Worm (Caenorhabditis elegans) whole organism, young adult: ENCODE measurements around the gene his-59.
A peak's percentile ranks its signal among the peaks of the same experiment; 100 is the strongest.

Source experiments
- B0035.1 ChIP-seq: sonication (generic microtip); optimal IDR thresholded peaks from 2 replicates; lab custom pipeline; 2016; ENCODE audit warnings: missing genetic modification characterization, mild to moderate bottlenecking, missing compliant biosample characterization, missing genotype, missing genetic modification reagents
- C17E4.6 ChIP-seq: fragments of 200-800 bp; sonication (Bioruptor generic); IDR thresholded peaks from 2 replicates; pipeline ENCODE4 v1.3.6; 2022; ENCODE audit warnings: missing genetic modification reagents, missing genetic modification characterization, missing compliant biosample characterization
- D2030.7 ChIP-seq: fragments of 200-800 bp; sonication (Bioruptor generic); IDR thresholded peaks from 2 replicates; pipeline ENCODE4 v1.3.6; 2022; ENCODE audit warnings: missing genetic modification reagents, missing genetic modification characterization, missing compliant biosample characterization
- F10E7.11 ChIP-seq: sonication (generic microtip); optimal IDR thresholded peaks from 2 replicates; lab custom pipeline; 2017; ENCODE audit warnings: mild to moderate bottlenecking, missing genetic modification characterization, moderate library complexity, missing compliant biosample characterization
- F33H1.4 ChIP-seq: fragments of 200-800 bp; sonication (Bioruptor generic); IDR thresholded peaks from 2 replicates; pipeline ENCODE4 v1.3.6; 2022; ENCODE audit warnings: missing genetic modification reagents, missing genetic modification characterization, missing compliant biosample characterization
- F55B11.4 ChIP-seq: sonication (generic microtip); optimal IDR thresholded peaks from 2 replicates; lab custom pipeline; 2016; ENCODE audit warnings: missing compliant biosample characterization, missing genetic modification characterization, borderline replicate concordance; ENCODE audit not compliant: insufficient read depth
- T07F8.4 ChIP-seq: sonication (generic microtip); optimal IDR thresholded peaks from 2 replicates; lab custom pipeline; 2016; ENCODE audit warnings: mild to moderate bottlenecking, missing genetic modification characterization, moderate library complexity, missing compliant biosample characterization
- T26A5.8 ChIP-seq: sonication (generic microtip); optimal IDR thresholded peaks from 2 replicates; lab custom pipeline; 2016; ENCODE audit warnings: missing genetic modification characterization, missing compliant biosample characterization
- Y53G8AR.9 ChIP-seq: fragments of 200-800 bp; sonication (Bioruptor generic); conservative IDR thresholded peaks from 2 replicates; pipeline ENCODE4 v1.3.6; 2022; ENCODE audit warnings: missing genetic modification reagents, missing genetic modification characterization, missing compliant biosample characterization
- Y56A3A.18 ChIP-seq: fragments of 200-800 bp; sonication (Bioruptor generic); IDR thresholded peaks from 2 replicates; pipeline ENCODE4 v1.3.6; 2022; ENCODE audit warnings: missing genetic modification reagents, missing genetic modification characterization, missing compliant biosample characterization
- Y95B8A.8 ChIP-seq: fragments of 200-800 bp; sonication (Bioruptor generic); IDR thresholded peaks from 2 replicates; pipeline ENCODE4 v1.3.6; 2022; ENCODE audit warnings: missing genetic modification reagents, missing genetic modification characterization, missing compliant biosample characterization
- ama-1 ChIP-seq, 3 experiments: fragments of 150-350 bp in 1 of 3; sonication (generic microtip) in 2 of 3; optimal IDR thresholded peaks; 2 replicates each; lab custom pipeline; 2014 to 2018; ENCODE audit warnings: missing biosample characterization in 2 of 3, missing genetic modification characterization in 2 of 3, missing genetic modification reagents in 2 of 3
- attf-5 ChIP-seq: fragments of 200-800 bp; sonication (Bioruptor generic); optimal IDR thresholded peaks from 2 replicates; lab custom pipeline; 2018; ENCODE audit warnings: mild to moderate bottlenecking, missing genetic modification characterization, missing compliant biosample characterization
- attf-6 ChIP-seq: fragments of 200-800 bp; sonication (Bioruptor generic); IDR thresholded peaks from 2 replicates; pipeline ENCODE4 v1.3.6; 2022; ENCODE audit warnings: missing genetic modification reagents, missing genetic modification characterization, missing compliant biosample characterization
- bed-2 ChIP-seq: fragments of 200-800 bp; sonication (Bioruptor generic); IDR thresholded peaks from 2 replicates; pipeline ENCODE4 v1.3.6; 2022; ENCODE audit warnings: missing genetic modification reagents, missing genetic modification characterization, missing compliant biosample characterization
- ccch-3 ChIP-seq: fragments of 200-800 bp; sonication (Bioruptor generic); optimal IDR thresholded peaks from 2 replicates; lab custom pipeline; 2018; ENCODE audit warnings: mild to moderate bottlenecking, missing genetic modification characterization, missing compliant biosample characterization
- cebp-1 ChIP-seq, 2 experiments: fragments of 200-800 bp in 1 of 2; sonication (Bioruptor generic) in 1 of 2; sonication (generic microtip) in 1 of 2; IDR thresholded peaks in 1 of 2; optimal IDR thresholded peaks in 1 of 2; 2 replicates each; pipeline versions ENCODE4 v1.3.6 to Lab custom; 2017 to 2022; ENCODE audit warnings: missing compliant biosample characterization in 2 of 2, missing genetic modification characterization in 2 of 2, mild to moderate bottlenecking in 1 of 2, missing genetic modification reagents in 1 of 2, moderate library complexity in 1 of 2
- cebp-2 ChIP-seq: fragments of 200-800 bp; sonication (Bioruptor generic); IDR thresholded peaks from 2 replicates; pipeline ENCODE4 v1.3.6; 2022; ENCODE audit warnings: missing genetic modification characterization, missing compliant biosample characterization
- ceh-27 ChIP-seq: fragments of 200-800 bp; sonication (Bioruptor generic); optimal IDR thresholded peaks from 2 replicates; lab custom pipeline; 2018; ENCODE audit warnings: mild to moderate bottlenecking, missing genetic modification characterization, moderate library complexity, missing compliant biosample characterization
- dox-1 ChIP-seq: fragments of 200-800 bp; sonication (Bioruptor generic); IDR thresholded peaks from 2 replicates; pipeline ENCODE4 v1.3.6; 2022; ENCODE audit warnings: missing genetic modification reagents, missing genetic modification characterization, missing compliant biosample characterization
- efl-1 ChIP-seq: fragments of 150-350 bp; optimal IDR thresholded peaks from 2 replicates; lab custom pipeline; 2014; ENCODE audit warnings: missing biosample characterization, missing genetic modification reagents, missing genetic modification characterization
- egl-18 ChIP-seq: fragments of 200-800 bp; sonication (Bioruptor generic); IDR thresholded peaks from 2 replicates; pipeline ENCODE4 v1.3.6; 2022; ENCODE audit warnings: missing genetic modification reagents, missing genetic modification characterization, missing compliant biosample characterization
- hlh-12 ChIP-seq: sonication (generic microtip); optimal IDR thresholded peaks from 2 replicates; lab custom pipeline; 2016; ENCODE audit warnings: missing genetic modification characterization, missing compliant biosample characterization
- hmg-20 ChIP-seq: fragments of 200-800 bp; sonication (Bioruptor generic); IDR thresholded peaks from 2 replicates; pipeline ENCODE4 v1.3.6; 2022; ENCODE audit warnings: missing genetic modification reagents, missing genetic modification characterization, missing compliant biosample characterization
- hrde-1 ChIP-seq: sonication (generic microtip); optimal IDR thresholded peaks from 2 replicates; lab custom pipeline; 2016; ENCODE audit warnings: missing genetic modification characterization, mild to moderate bottlenecking, missing compliant biosample characterization, moderate library complexity, missing genotype, missing genetic modification reagents, borderline replicate concordance
- hsf-1 ChIP-seq: fragments of 200-800 bp; sonication (Bioruptor generic); IDR thresholded peaks from 2 replicates; pipeline ENCODE4 v1.3.6; 2022; ENCODE audit warnings: missing genetic modification reagents, missing genetic modification characterization, missing compliant biosample characterization
- let-607 ChIP-seq, 2 experiments: fragments of 200-800 bp in 1 of 2; sonication (Bioruptor generic) in 1 of 2; sonication (generic microtip) in 1 of 2; optimal IDR thresholded peaks; 2 replicates each; lab custom pipeline; 2016 to 2018; ENCODE audit warnings: mild to moderate bottlenecking in 2 of 2, missing compliant biosample characterization in 2 of 2, missing genetic modification characterization in 2 of 2, moderate library complexity in 2 of 2, missing genotype in 1 of 2
- lin-26 ChIP-seq: fragments of 200-800 bp; sonication (Bioruptor generic); IDR thresholded peaks from 2 replicates; pipeline ENCODE4 v1.3.6; 2022; ENCODE audit warnings: missing genetic modification reagents, missing genetic modification characterization, missing compliant biosample characterization
- lin-54 ChIP-seq: fragments of 200-800 bp; sonication (Bioruptor generic); optimal IDR thresholded peaks from 2 replicates; lab custom pipeline; 2018; ENCODE audit warnings: mild to moderate bottlenecking, missing genetic modification characterization, missing compliant biosample characterization
- lir-1 ChIP-seq: fragments of 200-800 bp; sonication (Bioruptor generic); conservative IDR thresholded peaks from 2 replicates; pipeline ENCODE4 v1.3.6; 2022; ENCODE audit warnings: missing genetic modification reagents, missing genetic modification characterization, missing compliant biosample characterization
- mel-28 ChIP-seq: sonication (generic microtip); optimal IDR thresholded peaks from 2 replicates; lab custom pipeline; 2016; ENCODE audit warnings: borderline replicate concordance, mild to moderate bottlenecking, missing genetic modification characterization, missing compliant biosample characterization
- mes-4 ChIP-seq: sonication (generic microtip); optimal IDR thresholded peaks from 2 replicates; lab custom pipeline; 2016; ENCODE audit warnings: missing genotype, missing genetic modification characterization, missing compliant biosample characterization
- nfya-1 ChIP-seq: sonication (generic microtip); optimal IDR thresholded peaks from 2 replicates; lab custom pipeline; 2017; ENCODE audit warnings: antibody characterized with exemption, missing compliant biosample characterization, missing genetic modification characterization, borderline replicate concordance; ENCODE audit not compliant: insufficient read depth
- nfyb-1 ChIP-seq: fragments of 200-800 bp; sonication (Bioruptor generic); IDR thresholded peaks from 2 replicates; pipeline ENCODE4 v1.3.6; 2022; ENCODE audit warnings: missing genetic modification reagents, missing genetic modification characterization, missing compliant biosample characterization
- nhr-120 ChIP-seq: fragments of 200-800 bp; sonication (Bioruptor generic); IDR thresholded peaks from 2 replicates; pipeline ENCODE4 v1.3.6; 2022; ENCODE audit warnings: missing genetic modification characterization, missing compliant biosample characterization
- nhr-27 ChIP-seq: fragments of 200-800 bp; sonication (Bioruptor generic); optimal IDR thresholded peaks from 2 replicates; lab custom pipeline; 2018; ENCODE audit warnings: mild to moderate bottlenecking, missing genetic modification characterization, moderate library complexity, missing compliant biosample characterization
- rcor-1 ChIP-seq: fragments of 200-800 bp; sonication (Bioruptor generic); IDR thresholded peaks from 2 replicates; pipeline ENCODE4 v1.3.6; 2022; ENCODE audit warnings: missing genetic modification reagents, missing genetic modification characterization, missing compliant biosample characterization
- rec-8 ChIP-seq, 2 experiments: sonication (generic microtip); optimal IDR thresholded peaks; 2 replicates each; lab custom pipeline; 2016; ENCODE audit warnings: mild to moderate bottlenecking in 2 of 2, missing genetic modification characterization in 2 of 2, missing genetic modification reagents in 2 of 2, missing genotype in 2 of 2, missing biosample characterization in 1 of 2, missing compliant biosample characterization in 1 of 2, moderate library complexity in 1 of 2
- sdz-38 ChIP-seq: sonication (generic microtip); optimal IDR thresholded peaks from 2 replicates; lab custom pipeline; 2016; ENCODE audit warnings: missing genotype, missing genetic modification characterization, missing compliant biosample characterization
- sea-2 ChIP-seq: fragments of 200-800 bp; sonication (Bioruptor generic); IDR thresholded peaks from 2 replicates; pipeline ENCODE4 v1.3.6; 2022; ENCODE audit warnings: missing genetic modification characterization, missing compliant biosample characterization
- snpc-3.4 ChIP-seq: sonication (generic microtip); optimal IDR thresholded peaks from 2 replicates; lab custom pipeline; 2017; ENCODE audit warnings: missing genetic modification characterization, mild to moderate bottlenecking, missing compliant biosample characterization, antibody characterized with exemption, moderate library complexity, missing genotype, missing genetic modification reagents
- unc-130 ChIP-seq: sonication (generic microtip); optimal IDR thresholded peaks from 2 replicates; lab custom pipeline; 2016; ENCODE audit warnings: missing genetic modification reagents, missing genetic modification characterization, missing compliant biosample characterization
- xnd-1 ChIP-seq: sonication (generic microtip); optimal IDR thresholded peaks from 2 replicates; lab custom pipeline; 2016; ENCODE audit warnings: missing genotype, missing genetic modification reagents, missing genetic modification characterization, missing compliant biosample characterization
- ztf-25 ChIP-seq: fragments of 200-800 bp; sonication (Bioruptor generic); IDR thresholded peaks from 2 replicates; pipeline ENCODE4 v1.3.6; 2022; ENCODE audit warnings: missing genetic modification reagents, missing genetic modification characterization, missing compliant biosample characterization

Gene his-59

ce11 chrIV:7487554-7488456, at the start of gene his-59, which contains the start of gene his-60 (continued):
- TF ChIP-seq ceh-27 (GFP tag; lab: Kevin White, UChicago), result peak; percentile 13
- no peak for TF ChIP-seq hmg-20
- no peak for TF ChIP-seq efl-1 (GFP tag; lab: Kevin White, UChicago)
- peak; percentile 82 for TF ChIP-seq Y95B8A.8
- peak in 1 of 2 experiments; percentile 77 for TF ChIP-seq rec-8 (tag; optimal IDR thresholded peaks at IDR 0.05; lab: Kevin White, UChicago)
- TF ChIP-seq mel-28 (tag; lab: Kevin White, UChicago), result no peak
- peak; percentile 9 for TF ChIP-seq attf-5 (GFP tag; lab: Kevin White, UChicago)
- TF ChIP-seq Y56A3A.18 (GFP tag; lab: Robert Waterston, UW), result no peak
- peak; percentile 85 for TF ChIP-seq Y53G8AR.9 (GFP tag; lab: Robert Waterston, UW)
- no peak for TF ChIP-seq nhr-120 (GFP tag; lab: Robert Waterston, UW)
- no peak for TF ChIP-seq B0035.1 (tag; lab: Kevin White, UChicago)
- TF ChIP-seq nfya-1 (tag; lab: Kevin White, UChicago), result no peak
- TF ChIP-seq ama-1 (optimal IDR thresholded peaks at IDR 0.05; lab: Kevin White, UChicago), result no peak
- peak in 1 of 2 experiments; percentile 83 for TF ChIP-seq ama-1 (GFP tag; optimal IDR thresholded peaks at IDR 0.05; lab: Kevin White, UChicago)
- peak; percentile 48 for TF ChIP-seq mes-4 (tag; lab: Kevin White, UChicago)
- no peak for TF ChIP-seq nhr-27 (tag; lab: Kevin White, UChicago)
- TF ChIP-seq xnd-1 (tag; lab: Kevin White, UChicago), result peak; percentile 20
- TF ChIP-seq unc-130 (GFP tag; lab: Kevin White, UChicago), result peak; percentile 7
- TF ChIP-seq let-607 (tag; optimal IDR thresholded peaks at IDR 0.05; lab: Kevin White, UChicago), result no peak
- peak; percentile 44 for TF ChIP-seq lin-54
- TF ChIP-seq attf-6 (GFP tag; lab: Robert Waterston, UW), result peak; percentile 81
- TF ChIP-seq T26A5.8 (tag; lab: Kevin White, UChicago), result no peak
- no peak for TF ChIP-seq egl-18 (GFP tag; lab: Robert Waterston, UW)
- no peak for TF ChIP-seq ccch-3 (GFP tag; lab: Kevin White, UChicago)
- TF ChIP-seq hrde-1 (tag; lab: Kevin White, UChicago), result peak; percentile 97
- TF ChIP-seq rcor-1 (GFP tag; lab: Robert Waterston, UW), result no peak; the same call in 1 of the 2 replicates
- TF ChIP-seq bed-2 (GFP tag; lab: Robert Waterston, UW), result no peak
- peak; percentile 31 for TF ChIP-seq T07F8.4
- TF ChIP-seq nfyb-1 (GFP tag; lab: Robert Waterston, UW), result no peak
- no peak for TF ChIP-seq F10E7.11 (tag; lab: Kevin White, UChicago)
- no peak for TF ChIP-seq cebp-1 (GFP tag; IDR thresholded peaks at IDR 0.05; lab: Robert Waterston, UW)
- peak; percentile 55 for TF ChIP-seq cebp-1 (tag; optimal IDR thresholded peaks at IDR 0.05; lab: Kevin White, UChicago)
- 0 out of 2 replicates have a peak, but pooled peaks have one; percentile 18 for TF ChIP-seq C17E4.6 (GFP tag; lab: Robert Waterston, UW)
- TF ChIP-seq F33H1.4, result 0 out of 2 replicates have a peak, but pooled peaks have one; percentile 24
- TF ChIP-seq lin-26 (GFP tag; lab: Robert Waterston, UW), result peak; percentile 95
- peak; percentile 28; the same call in 1 of the 2 replicates for TF ChIP-seq ztf-25 (GFP tag; lab: Robert Waterston, UW)
- TF ChIP-seq snpc-3.4 (tag; lab: Kevin White, UChicago), result peak; percentile 51
- peak; percentile 93 for TF ChIP-seq dox-1 (GFP tag; lab: Robert Waterston, UW)
- TF ChIP-seq F55B11.4 (tag; lab: Kevin White, UChicago), result no peak
- 0 out of 2 replicates have a peak, but pooled peaks have one; percentile 58 for TF ChIP-seq cebp-2 (GFP tag; lab: Robert Waterston, UW)
- TF ChIP-seq sea-2 (GFP tag; lab: Robert Waterston, UW), result no peak
- peak; percentile 39; the same call in 1 of the 2 replicates for TF ChIP-seq D2030.7
- TF ChIP-seq lir-1 (GFP tag; lab: Robert Waterston, UW), result no peak; the same call in 1 of the 2 replicates
- peak; percentile 13 for TF ChIP-seq hsf-1 (GFP tag; lab: Robert Waterston, UW)
- no peak for TF ChIP-seq sdz-38
- TF ChIP-seq hlh-12 (tag; lab: Kevin White, UChicago), result no peak
